Worm (Caenorhabditis elegans): ENCODE measurements around the gene sto-6.

DNA sequence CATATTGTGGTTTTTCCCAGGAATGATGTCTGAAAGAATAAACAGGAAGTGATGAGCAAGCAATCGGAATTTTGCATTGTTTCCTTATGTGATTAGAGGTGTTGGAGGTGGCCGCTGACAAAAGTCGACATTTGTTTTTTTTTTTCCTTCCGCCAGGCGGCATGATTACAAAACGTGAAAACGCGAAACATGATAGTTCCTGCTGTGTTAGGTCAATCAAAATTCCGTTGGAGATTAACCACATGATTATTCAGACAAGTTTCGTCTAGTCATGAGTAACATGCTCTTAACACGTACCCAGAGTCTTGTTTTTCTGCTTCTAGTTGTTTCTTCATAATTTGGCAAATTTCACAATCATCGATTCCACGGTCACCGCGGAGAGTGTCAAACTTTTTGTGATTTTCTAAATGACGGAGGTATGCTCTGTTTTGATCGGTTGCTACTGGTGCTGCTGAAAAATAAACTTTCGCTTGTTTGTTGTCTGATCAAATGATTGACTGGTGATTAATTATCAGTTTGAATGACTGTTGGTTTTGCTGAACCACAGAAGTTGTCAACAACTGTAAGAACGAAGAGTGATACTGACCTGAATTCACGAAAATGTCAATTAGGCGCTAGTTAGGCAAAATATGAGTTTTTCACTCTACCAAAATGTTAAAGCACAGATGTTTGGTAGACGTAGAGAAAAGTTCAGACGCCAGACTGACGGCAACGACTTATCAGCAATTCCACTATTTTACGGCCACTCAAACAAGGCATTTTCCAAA is 47.2 kb downstream of the sto-6 start:
- TF ChIP-seq dao-5 (tag; optimal IDR thresholded peaks at IDR 0.05) (no peak), W03F9.2 (tag; optimal IDR thresholded peaks at IDR 0.05) (no peak), him-1 (tag; optimal IDR thresholded peaks at IDR 0.05) (no peak)

Measured in whole organism, L4/young adult.